Worm (Caenorhabditis elegans): ENCODE results near the gene T14B4.5.

T14B4.5 gene

DNA sequence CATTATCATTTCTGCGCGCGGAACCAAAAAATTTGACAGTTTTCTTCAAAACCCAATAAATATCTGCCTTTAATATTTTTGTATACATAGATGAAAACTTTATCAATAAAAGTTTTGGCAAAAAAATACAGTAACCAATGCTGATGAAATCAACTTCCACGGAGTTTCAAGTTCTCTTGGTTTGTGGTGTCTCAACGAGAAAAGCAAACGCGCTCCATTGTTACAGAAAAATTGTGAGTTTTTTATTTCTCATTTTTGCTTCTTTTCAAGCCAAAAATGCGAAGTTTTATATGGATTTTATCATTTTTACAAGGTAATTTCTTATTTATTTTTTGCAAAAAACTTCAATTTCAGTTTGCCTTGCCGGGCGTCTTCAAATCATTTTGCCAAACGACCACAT is 18.0 kb downstream of the T14B4.5 start, which contains the start of gene T14B4.3:
T14B4.3 (plus strand) TSS at position 264 of the 400 bp plus-strand sequence.
- TF ChIP-seq nhr-21 (tag; optimal IDR thresholded peaks at IDR 0.05) (peak; percentile 40), fos-1 (tag; optimal IDR thresholded peaks at IDR 0.05) (peak; percentile 29), lsy-2 (tag; optimal IDR thresholded peaks at IDR 0.05) (peak; percentile 25 to 87), sma-3 (GFP tag; optimal IDR thresholded peaks at IDR 0.05) (peak; percentile 72), lin-39 (tag; optimal IDR thresholded peaks at IDR 0.05) (no peak), nhr-12 (tag; optimal IDR thresholded peaks at IDR 0.05) (no peak), snpc-4 (tag; optimal IDR thresholded peaks at IDR 0.05) (peak; percentile 2), crh-2 (tag; optimal IDR thresholded peaks at IDR 0.05) (peak; percentile 68), sma-9 (GFP tag; optimal IDR thresholded peaks at IDR 0.05) (peak; percentile 51), sma-9 (tag; optimal IDR thresholded peaks at IDR 0.05) (no peak), nhr-11 (tag; optimal IDR thresholded peaks at IDR 0.05) (no peak), C34F6.9 (tag; optimal IDR thresholded peaks at IDR 0.05) (peak; percentile 78), Y55F3AM.14 (GFP tag; optimal IDR thresholded peaks at IDR 0.05) (no peak), peb-1 (tag; optimal IDR thresholded peaks at IDR 0.05) (no peak), nhr-237 (tag; optimal IDR thresholded peaks at IDR 0.05) (no peak), unc-39 (tag; optimal IDR thresholded peaks at IDR 0.05) (no peak), lin-13 (GFP tag; optimal IDR thresholded peaks at IDR 0.05) (peak; percentile 47), aly-2 (tag; optimal IDR thresholded peaks at IDR 0.05) (no peak), gmeb-1 (tag; optimal IDR thresholded peaks at IDR 0.05) (peak; percentile 66), F13H6.1 (tag; optimal IDR thresholded peaks at IDR 0.05) (peak; percentile 50), ama-1 (optimal IDR thresholded peaks at IDR 0.05) (no peak), nhr-129 (tag; optimal IDR thresholded peaks at IDR 0.05) (peak; percentile 65), unc-55 (GFP tag; optimal IDR thresholded peaks at IDR 0.05) (peak; percentile 87)

DNA sequence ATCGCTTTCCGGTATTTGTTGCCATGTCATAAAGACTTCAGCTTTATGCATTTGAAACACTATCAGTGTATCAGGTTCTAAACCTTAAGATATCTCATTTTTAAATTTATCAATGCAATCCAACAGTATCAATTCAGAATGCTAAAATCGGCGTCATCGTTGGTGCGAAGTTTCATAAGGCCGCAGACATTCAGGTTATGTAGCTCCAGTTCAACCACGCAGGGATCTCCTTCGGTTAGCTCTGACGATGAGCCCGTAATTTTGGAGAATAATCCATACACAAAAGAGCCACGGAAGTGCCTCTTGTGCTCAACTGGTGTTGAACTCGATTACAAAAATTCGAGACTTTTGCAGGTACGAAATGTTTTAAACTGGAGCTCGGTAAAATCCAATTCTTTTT is 19.4 kb downstream of the T14B4.5 start, which contains the start of gene mrps-18.C:
mrps-18.C (plus strand) TSS at position 138 of the 400 bp plus-strand sequence.
- TF ChIP-seq ceh-82 (tag; optimal IDR thresholded peaks at IDR 0.05): no peak
- TF ChIP-seq sma-9 (GFP tag; optimal IDR thresholded peaks at IDR 0.05): no peak
- no peak for TF ChIP-seq sma-9 (tag; optimal IDR thresholded peaks at IDR 0.05)
- TF ChIP-seq fos-1 (tag; optimal IDR thresholded peaks at IDR 0.05): no peak
- TF ChIP-seq unc-39 (tag; optimal IDR thresholded peaks at IDR 0.05): no peak
- TF ChIP-seq elt-3 (tag; optimal IDR thresholded peaks at IDR 0.05): no peak
- no peak for TF ChIP-seq nhr-25 (tag; optimal IDR thresholded peaks at IDR 0.05)
- no peak for TF ChIP-seq gmeb-1 (tag; optimal IDR thresholded peaks at IDR 0.05)
- no peak for TF ChIP-seq mbf-1 (tag; optimal IDR thresholded peaks at IDR 0.05)
- no peak for TF ChIP-seq dmd-4 (tag; optimal IDR thresholded peaks at IDR 0.05)
- TF ChIP-seq sem-4 (tag; optimal IDR thresholded peaks at IDR 0.05): no peak

DNA sequence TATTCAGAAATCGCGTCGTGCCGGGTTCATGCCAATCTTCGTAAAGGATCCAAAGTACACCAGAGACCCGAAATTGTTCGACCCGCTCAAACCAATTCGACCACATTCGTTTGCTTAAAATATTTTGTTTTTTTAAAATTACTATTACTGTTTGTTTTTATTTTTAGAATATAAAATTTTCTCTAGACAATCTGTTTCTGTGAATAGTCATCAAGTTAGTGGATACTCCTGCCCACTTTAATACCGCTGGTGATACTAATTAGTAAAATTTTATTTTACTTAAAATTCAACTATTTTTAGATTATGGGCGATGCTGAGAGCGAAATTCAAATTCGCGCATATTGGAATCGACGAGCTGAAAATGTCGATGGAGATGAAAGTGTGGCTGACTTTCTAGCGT is 19.9 kb downstream of the T14B4.5 start, which contains the start of gene T14B4.1:
T14B4.1 (plus strand) TSS at position 301 of the 400 bp plus-strand sequence.
- TF ChIP-seq nhr-77 (tag; optimal IDR thresholded peaks at IDR 0.05) (no peak), unc-39 (tag; optimal IDR thresholded peaks at IDR 0.05) (no peak), mbf-1 (tag; optimal IDR thresholded peaks at IDR 0.05) (no peak), ZK546.5 (tag; optimal IDR thresholded peaks at IDR 0.05) (no peak), sma-9 (GFP tag; optimal IDR thresholded peaks at IDR 0.05) (no peak), sma-9 (tag; optimal IDR thresholded peaks at IDR 0.05) (no peak), aly-2 (tag; optimal IDR thresholded peaks at IDR 0.05) (no peak), nhr-12 (tag; optimal IDR thresholded peaks at IDR 0.05) (no peak), nhr-129 (tag; optimal IDR thresholded peaks at IDR 0.05) (no peak), gmeb-1 (tag; optimal IDR thresholded peaks at IDR 0.05) (no peak), ztf-11 (tag; optimal IDR thresholded peaks at IDR 0.05) (no peak), lin-11 (tag; optimal IDR thresholded peaks at IDR 0.05) (no peak), blmp-1 (tag; optimal IDR thresholded peaks at IDR 0.05; ENCODE audit: insufficient read depth) (no peak), sma-3 (GFP tag; optimal IDR thresholded peaks at IDR 0.05) (no peak), dmd-4 (tag; optimal IDR thresholded peaks at IDR 0.05) (no peak), fos-1 (tag; optimal IDR thresholded peaks at IDR 0.05) (no peak), nhr-11 (tag; optimal IDR thresholded peaks at IDR 0.05) (no peak), R02D3.7 (tag; optimal IDR thresholded peaks at IDR 0.05) (no peak), F13H6.1 (tag; optimal IDR thresholded peaks at IDR 0.05) (no peak), lin-39 (tag; optimal IDR thresholded peaks at IDR 0.05) (no peak), sem-4 (tag; optimal IDR thresholded peaks at IDR 0.05) (no peak)

DNA sequence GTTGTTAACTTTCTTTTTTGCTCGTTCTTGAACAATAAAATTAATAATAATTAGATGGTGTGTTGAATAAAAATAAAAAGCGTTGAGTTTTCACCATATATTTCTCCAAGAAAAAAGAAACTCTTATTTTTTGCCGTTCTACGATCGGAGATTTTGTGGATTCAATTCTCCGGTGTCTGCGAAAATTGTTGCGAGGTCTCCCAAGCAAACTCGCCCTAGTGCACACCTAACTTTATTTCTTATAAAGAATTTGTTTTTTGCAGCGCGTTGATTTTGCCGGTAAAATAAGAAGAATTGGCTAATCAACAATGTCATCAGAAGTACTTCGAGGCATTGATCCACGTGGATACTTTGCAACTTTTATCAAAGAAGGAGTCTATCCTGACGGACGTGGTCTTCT is 24.8 kb downstream of the T14B4.5 start, which contains the start of gene exos-8:
exos-8 (plus strand) TSS at position 264 of the 400 bp plus-strand sequence.
- peak; percentile 65 for TF ChIP-seq nhr-129 (tag; optimal IDR thresholded peaks at IDR 0.05)
- TF ChIP-seq C34F6.9 (tag; optimal IDR thresholded peaks at IDR 0.05): peak; percentile 68
- TF ChIP-seq nhr-11 (tag; optimal IDR thresholded peaks at IDR 0.05): no peak
- no peak for TF ChIP-seq dmd-4 (tag; optimal IDR thresholded peaks at IDR 0.05)
- no peak for TF ChIP-seq mbf-1 (tag; optimal IDR thresholded peaks at IDR 0.05)
- TF ChIP-seq nhr-21 (tag; optimal IDR thresholded peaks at IDR 0.05): peak; percentile 13
- no peak for TF ChIP-seq unc-39 (tag; optimal IDR thresholded peaks at IDR 0.05)
- TF ChIP-seq sma-9 (GFP tag; optimal IDR thresholded peaks at IDR 0.05): peak; percentile 33
- TF ChIP-seq sma-9 (tag; optimal IDR thresholded peaks at IDR 0.05): no peak
- peak; percentile 32 for TF ChIP-seq fos-1 (tag; optimal IDR thresholded peaks at IDR 0.05)
- TF ChIP-seq Y55F3AM.14 (GFP tag; optimal IDR thresholded peaks at IDR 0.05): no peak
- no peak for TF ChIP-seq ZK546.5 (tag; optimal IDR thresholded peaks at IDR 0.05)
- TF ChIP-seq zag-1 (tag; optimal IDR thresholded peaks at IDR 0.05): peak; percentile 7
- peak; percentile 57 for TF ChIP-seq sma-3 (GFP tag; optimal IDR thresholded peaks at IDR 0.05)
- peak; percentile 54 for TF ChIP-seq lin-13 (GFP tag; optimal IDR thresholded peaks at IDR 0.05)
- peak in 1 of 2 experiments; percentile 71 for TF ChIP-seq lsy-2 (tag; optimal IDR thresholded peaks at IDR 0.05)
- peak; percentile 48 for TF ChIP-seq crh-2 (tag; optimal IDR thresholded peaks at IDR 0.05)
- TF ChIP-seq blmp-1 (tag; optimal IDR thresholded peaks at IDR 0.05; ENCODE audit: insufficient read depth): no peak
- peak; percentile 20 for TF ChIP-seq F13H6.1 (tag; optimal IDR thresholded peaks at IDR 0.05)
